Worm (Caenorhabditis elegans) whole organism, young adult: Measurements from ENCODE around the gene C55A6.11.

ENCODE experiments used
- B0019.2 ChIP-seq: fragments of 200-800 bp; sonication (Bioruptor generic); conservative IDR thresholded peaks from 2 replicates; pipeline ENCODE4 v1.3.6; 2022; ENCODE audit warnings: missing genetic modification reagents, missing genetic modification characterization, missing compliant biosample characterization
- hlh-12 ChIP-seq: sonication (generic microtip); optimal IDR thresholded peaks from 2 replicates; lab custom pipeline; 2016; ENCODE audit warnings: missing genetic modification characterization, missing compliant biosample characterization
- tbx-9 ChIP-seq: sonication (generic microtip); optimal IDR thresholded peaks from 2 replicates; lab custom pipeline; 2016; ENCODE audit warnings: borderline replicate concordance, missing genetic modification characterization, inconsistent platforms, missing compliant biosample characterization

DNA sequence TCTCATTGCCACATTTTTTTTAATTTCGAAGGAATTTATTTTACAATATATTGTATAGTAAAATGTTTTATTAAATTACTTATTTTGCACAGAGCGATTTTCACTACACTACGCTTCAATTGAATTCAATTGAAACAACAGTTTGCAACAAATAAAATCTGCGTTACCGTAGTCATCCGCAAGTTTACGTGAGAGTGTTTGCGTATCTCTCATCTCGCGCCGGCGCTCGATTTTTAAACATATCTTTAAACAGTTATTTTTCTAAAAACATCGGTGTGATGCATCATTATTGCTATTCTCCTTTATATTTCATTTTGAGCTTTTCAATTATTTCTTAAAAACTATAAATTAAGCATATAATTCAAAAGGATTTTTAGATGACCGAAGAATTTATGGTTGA, 33.9 kb downstream of the C55A6.11 start, which contains the start of gene duo-1:
- TF ChIP-seq B0019.2 (GFP tag; lab: Robert Waterston, UW) (no peak), tbx-9 (tag; lab: Kevin White, UChicago) (no peak), hlh-12 (tag; lab: Kevin White, UChicago) (no peak)
